Worm (Caenorhabditis elegans) whole organism, young adult: ENCODE data around the gene nuo-1.

Experiments used
- C17E4.6 ChIP-seq: fragments of 200-800 bp; sonication (Bioruptor generic); IDR thresholded peaks from 2 replicates; pipeline ENCODE4 v1.3.6; 2022; ENCODE audit warnings: missing genetic modification reagents, missing genetic modification characterization, missing compliant biosample characterization
- dpl-1 ChIP-seq: fragments of 150-350 bp; optimal IDR thresholded peaks from 2 replicates; lab custom pipeline; 2014; ENCODE audit warnings: missing biosample characterization, missing genetic modification reagents, missing genetic modification characterization
- hmg-1.2 ChIP-seq: fragments of 200-800 bp; sonication (Bioruptor generic); IDR thresholded peaks from 2 replicates; pipeline ENCODE4 v1.3.6; 2022; ENCODE audit warnings: missing genetic modification reagents, missing genetic modification characterization, missing compliant biosample characterization
- lin-40 ChIP-seq: sonication (generic microtip); optimal IDR thresholded peaks from 2 replicates; lab custom pipeline; 2016; ENCODE audit warnings: missing genetic modification characterization, mild to moderate bottlenecking, missing compliant biosample characterization, missing genotype, missing genetic modification reagents
- nhr-27 ChIP-seq: fragments of 200-800 bp; sonication (Bioruptor generic); optimal IDR thresholded peaks from 2 replicates; lab custom pipeline; 2018; ENCODE audit warnings: mild to moderate bottlenecking, missing genetic modification characterization, moderate library complexity, missing compliant biosample characterization
- snpc-4 ChIP-seq, 5 experiments: fragments of 150-350 bp in 1 of 5; sonication (generic microtip) in 4 of 5; optimal IDR thresholded peaks; 2 replicates each; lab custom pipeline; 2014 to 2018; ENCODE audit warnings: missing genetic modification characterization in 5 of 5, missing biosample characterization in 3 of 5, antibody characterized with exemption in 2 of 5, mild to moderate bottlenecking in 2 of 5, missing compliant biosample characterization in 2 of 5, missing genotype in 2 of 5, moderate library complexity in 2 of 5, missing genetic modification reagents in 1 of 5
- xnd-1 ChIP-seq: sonication (generic microtip); optimal IDR thresholded peaks from 2 replicates; lab custom pipeline; 2016; ENCODE audit warnings: missing genotype, missing genetic modification reagents, missing genetic modification characterization, missing compliant biosample characterization

DNA sequence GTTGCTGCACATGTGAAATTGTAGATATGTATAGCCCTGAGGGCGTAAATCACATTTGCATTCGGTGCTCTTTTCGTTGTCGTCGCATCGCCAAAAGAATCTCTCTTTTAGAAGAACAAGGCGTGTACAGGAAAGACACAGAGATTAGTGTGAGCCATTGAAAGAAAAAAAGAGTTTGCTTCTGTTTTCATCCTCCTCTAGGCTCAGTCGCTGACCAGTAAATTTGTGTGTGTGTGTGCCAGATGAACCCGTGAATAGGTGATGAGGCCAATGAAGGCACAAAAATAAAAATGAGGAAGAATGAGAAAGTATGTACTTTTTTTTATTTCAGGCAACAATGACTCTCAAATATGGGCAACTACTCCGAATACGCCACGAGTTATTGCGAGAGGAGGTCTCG, 14.8 kb downstream of the nuo-1 start, which contains the start of gene mat-2:
- no peak for TF ChIP-seq snpc-4 (GFP tag; optimal IDR thresholded peaks at IDR 0.05; lab: Kevin White, UChicago)
- TF ChIP-seq snpc-4 (tag; optimal IDR thresholded peaks at IDR 0.05; lab: Kevin White, UChicago) = no peak
- no peak for TF ChIP-seq C17E4.6
- no peak for TF ChIP-seq xnd-1 (tag; lab: Kevin White, UChicago)
- TF ChIP-seq lin-40 (tag; lab: Kevin White, UChicago) = no peak
- no peak for TF ChIP-seq hmg-1.2 (GFP tag; lab: Robert Waterston, UW)
- no peak for TF ChIP-seq dpl-1 (GFP tag; lab: Kevin White, UChicago)
- no peak for TF ChIP-seq nhr-27 (tag; lab: Kevin White, UChicago)
